Worm (Caenorhabditis elegans): Measurements from ENCODE around the gene Y45F10B.13.

- no peak for TF ChIP-seq ztf-7 (tag; optimal IDR thresholded peaks at IDR 0.05)
- no peak for TF ChIP-seq fos-1 (tag; optimal IDR thresholded peaks at IDR 0.05)
- no peak for TF ChIP-seq spr-3 (GFP tag; optimal IDR thresholded peaks at IDR 0.05)
These were observed 13.3 kb downstream of the Y45F10B.13 start, which contains the start of gene F52G2.3 for ce11 chrIV:13548188-13548587.
